Worm (Caenorhabditis elegans) whole organism, L4 larva: ENCODE measurements around the gene algn-5.

Experiments
- Y105C5A.15 ChIP-seq: fragments of 200-800 bp; sonication (Bioruptor generic); IDR thresholded peaks from 2 replicates; pipeline ENCODE4 v1.3.6; 2022; ENCODE audit warnings: missing genetic modification characterization, missing compliant biosample characterization
- ceh-44 ChIP-seq: fragments of 200-800 bp; sonication (Bioruptor generic); IDR thresholded peaks from 2 replicates; pipeline ENCODE4 v1.3.6; 2022; ENCODE audit warnings: missing genetic modification reagents, missing genetic modification characterization, missing compliant biosample characterization
- dve-1 ChIP-seq: sonication (generic microtip); optimal IDR thresholded peaks from 2 replicates; lab custom pipeline; 2017; ENCODE audit warnings: antibody characterized with exemption, mild to moderate bottlenecking, missing genetic modification characterization, missing compliant biosample characterization; ENCODE audit not compliant: insufficient read depth
- fkh-10 ChIP-seq: fragments of 150-350 bp; optimal IDR thresholded peaks from 2 replicates; lab custom pipeline; 2014; ENCODE audit warnings: missing biosample characterization, missing genetic modification reagents, missing genetic modification characterization
- hlh-11 ChIP-seq: fragments of 200-800 bp; sonication (Bioruptor generic); optimal IDR thresholded peaks from 2 replicates; lab custom pipeline; 2018; ENCODE audit warnings: mild to moderate bottlenecking, missing genetic modification characterization, missing compliant biosample characterization
- unc-62 ChIP-seq, 3 experiments: fragments of 150-350 bp in 1 of 3; sonication (generic microtip); optimal IDR thresholded peaks in 2 of 3; peaks in 1 of 3; 1 replicate in 1 of 3; 2 replicates in 2 of 3; lab custom pipeline; 2014 to 2017; ENCODE audit warnings: missing biosample characterization in 3 of 3, missing genetic modification characterization in 3 of 3, missing genetic modification reagents in 3 of 3, missing genotype in 1 of 3
- zag-1 ChIP-seq: fragments of 150-350 bp; optimal IDR thresholded peaks from 2 replicates; lab custom pipeline; 2014; ENCODE audit warnings: missing biosample characterization, missing genetic modification characterization
- zfp-3 ChIP-seq: fragments of 200-800 bp; sonication (Bioruptor generic); conservative IDR thresholded peaks from 2 replicates; pipeline ENCODE4 v1.3.6; 2022; ENCODE audit warnings: missing genetic modification reagents, missing genetic modification characterization, missing compliant biosample characterization

DNA sequence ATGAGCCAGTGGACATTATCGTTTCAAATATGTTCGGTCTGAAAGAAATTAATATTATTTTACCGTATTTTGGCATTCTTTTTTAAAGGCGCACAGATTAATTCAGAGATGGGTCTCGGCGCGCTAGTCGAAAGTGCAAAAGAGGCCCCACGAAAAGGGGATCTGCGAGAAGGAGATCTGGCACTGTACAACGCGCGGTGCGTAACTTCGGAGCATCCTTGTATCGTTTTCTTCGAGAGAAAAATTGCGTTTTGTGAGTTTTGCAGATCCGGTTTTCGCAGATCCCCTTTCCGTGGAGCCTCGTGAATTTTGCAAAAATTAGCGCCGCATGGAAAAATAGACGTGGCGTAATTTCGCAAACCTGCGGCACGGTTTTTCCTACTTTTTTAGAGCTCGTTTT, 13.7 kb upstream of the algn-5 start:
- TF ChIP-seq zfp-3: no peak
- TF ChIP-seq fkh-10 (GFP tag; lab: Kevin White, UChicago): no peak
- TF ChIP-seq ceh-44 (GFP tag; lab: Robert Waterston, UW): no peak
- TF ChIP-seq zag-1 (tag; lab: Kevin White, UChicago): no peak
- TF ChIP-seq unc-62 (GFP tag; optimal IDR thresholded peaks at IDR 0.05 in 1 of 2; lab: Kevin White, UChicago): no peak
- no peak for TF ChIP-seq unc-62 (tag; optimal IDR thresholded peaks at IDR 0.05; lab: Kevin White, UChicago)
- TF ChIP-seq Y105C5A.15 (GFP tag; lab: Robert Waterston, UW): no peak
- TF ChIP-seq hlh-11 (tag; lab: Kevin White, UChicago): no peak
- TF ChIP-seq dve-1 (tag; lab: Kevin White, UChicago): no peak
